Worm (Caenorhabditis elegans) whole organism, young adult: ENCODE results near the gene eat-6.

Experiments used
- B0019.2 ChIP-seq: fragments of 200-800 bp; sonication (Bioruptor generic); conservative IDR thresholded peaks from 2 replicates; pipeline ENCODE4 v1.3.6; 2022; ENCODE audit warnings: missing genetic modification reagents, missing genetic modification characterization, missing compliant biosample characterization
- B0261.1 ChIP-seq: sonication (generic microtip); optimal IDR thresholded peaks from 2 replicates; lab custom pipeline; 2016; ENCODE audit warnings: mild to moderate bottlenecking, missing genetic modification characterization, moderate library complexity, missing compliant biosample characterization
- D2030.7 ChIP-seq: fragments of 200-800 bp; sonication (Bioruptor generic); IDR thresholded peaks from 2 replicates; pipeline ENCODE4 v1.3.6; 2022; ENCODE audit warnings: missing genetic modification reagents, missing genetic modification characterization, missing compliant biosample characterization
- F33H1.4 ChIP-seq: fragments of 200-800 bp; sonication (Bioruptor generic); IDR thresholded peaks from 2 replicates; pipeline ENCODE4 v1.3.6; 2022; ENCODE audit warnings: missing genetic modification reagents, missing genetic modification characterization, missing compliant biosample characterization
- F39B2.1 ChIP-seq: fragments of 200-800 bp; sonication (Bioruptor generic); IDR thresholded peaks from 2 replicates; pipeline ENCODE4 v1.3.6; 2022; ENCODE audit warnings: missing genetic modification reagents, missing genetic modification characterization, missing compliant biosample characterization
- F49E8.2 ChIP-seq: sonication (generic microtip); optimal IDR thresholded peaks from 3 replicates; lab custom pipeline; 2017; ENCODE audit warnings: missing genetic modification characterization, mild to moderate bottlenecking, missing compliant biosample characterization, antibody characterized with exemption, moderate library complexity; ENCODE audit not compliant: insufficient read depth
- F52B5.7 ChIP-seq: sonication (generic microtip); optimal IDR thresholded peaks from 2 replicates; lab custom pipeline; 2016; ENCODE audit warnings: mild to moderate bottlenecking, missing genetic modification characterization, missing compliant biosample characterization
- F57A8.1 ChIP-seq: fragments of 200-800 bp; sonication (Bioruptor generic); optimal IDR thresholded peaks from 2 replicates; lab custom pipeline; 2018; ENCODE audit warnings: mild to moderate bottlenecking, missing genetic modification characterization, moderate library complexity, missing compliant biosample characterization
- Y53G8AR.9 ChIP-seq: fragments of 200-800 bp; sonication (Bioruptor generic); conservative IDR thresholded peaks from 2 replicates; pipeline ENCODE4 v1.3.6; 2022; ENCODE audit warnings: missing genetic modification reagents, missing genetic modification characterization, missing compliant biosample characterization
- akir-1 ChIP-seq: fragments of 200-800 bp; sonication (Bioruptor generic); optimal IDR thresholded peaks from 2 replicates; lab custom pipeline; 2018; ENCODE audit warnings: mild to moderate bottlenecking, missing genetic modification characterization, moderate library complexity, missing compliant biosample characterization
- aptf-2 ChIP-seq: fragments of 200-800 bp; sonication (Bioruptor generic); conservative IDR thresholded peaks from 2 replicates; pipeline ENCODE4 v1.3.6; 2022; ENCODE audit warnings: missing genetic modification reagents, missing genetic modification characterization, missing compliant biosample characterization
- atf-7 ChIP-seq: sonication (generic microtip); optimal IDR thresholded peaks from 2 replicates; lab custom pipeline; 2017; ENCODE audit warnings: mild to moderate bottlenecking, missing genetic modification characterization, missing compliant biosample characterization
- attf-3 ChIP-seq: fragments of 200-800 bp; sonication (Bioruptor generic); conservative IDR thresholded peaks from 2 replicates; pipeline ENCODE4 v1.3.6; 2022; ENCODE audit warnings: missing genetic modification reagents, missing genetic modification characterization, missing compliant biosample characterization
- attf-5 ChIP-seq: fragments of 200-800 bp; sonication (Bioruptor generic); optimal IDR thresholded peaks from 2 replicates; lab custom pipeline; 2018; ENCODE audit warnings: mild to moderate bottlenecking, missing genetic modification characterization, missing compliant biosample characterization
- ccch-3 ChIP-seq: fragments of 200-800 bp; sonication (Bioruptor generic); optimal IDR thresholded peaks from 2 replicates; lab custom pipeline; 2018; ENCODE audit warnings: mild to moderate bottlenecking, missing genetic modification characterization, missing compliant biosample characterization
- cebp-1 ChIP-seq, 2 experiments: fragments of 200-800 bp in 1 of 2; sonication (Bioruptor generic) in 1 of 2; sonication (generic microtip) in 1 of 2; IDR thresholded peaks in 1 of 2; optimal IDR thresholded peaks in 1 of 2; 2 replicates each; pipeline versions ENCODE4 v1.3.6 to Lab custom; 2017 to 2022; ENCODE audit warnings: missing compliant biosample characterization in 2 of 2, missing genetic modification characterization in 2 of 2, mild to moderate bottlenecking in 1 of 2, missing genetic modification reagents in 1 of 2, moderate library complexity in 1 of 2
- ceh-79 ChIP-seq: sonication (generic microtip); optimal IDR thresholded peaks from 2 replicates; lab custom pipeline; 2017; ENCODE audit warnings: mild to moderate bottlenecking, missing genetic modification characterization, missing compliant biosample characterization
- ceh-91 ChIP-seq: fragments of 200-800 bp; sonication (Bioruptor generic); IDR thresholded peaks from 2 replicates; pipeline ENCODE4 v1.3.6; 2022; ENCODE audit warnings: missing genetic modification reagents, missing genetic modification characterization, missing compliant biosample characterization
- dox-1 ChIP-seq: fragments of 200-800 bp; sonication (Bioruptor generic); IDR thresholded peaks from 2 replicates; pipeline ENCODE4 v1.3.6; 2022; ENCODE audit warnings: missing genetic modification reagents, missing genetic modification characterization, missing compliant biosample characterization
- dpl-1 ChIP-seq: fragments of 150-350 bp; optimal IDR thresholded peaks from 2 replicates; lab custom pipeline; 2014; ENCODE audit warnings: missing biosample characterization, missing genetic modification reagents, missing genetic modification characterization
- efl-1 ChIP-seq: fragments of 150-350 bp; optimal IDR thresholded peaks from 2 replicates; lab custom pipeline; 2014; ENCODE audit warnings: missing biosample characterization, missing genetic modification reagents, missing genetic modification characterization
- egl-18 ChIP-seq: fragments of 200-800 bp; sonication (Bioruptor generic); IDR thresholded peaks from 2 replicates; pipeline ENCODE4 v1.3.6; 2022; ENCODE audit warnings: missing genetic modification reagents, missing genetic modification characterization, missing compliant biosample characterization
- egl-44 ChIP-seq: fragments of 200-800 bp; sonication (Bioruptor generic); IDR thresholded peaks from 2 replicates; pipeline ENCODE4 v1.3.6; 2022; ENCODE audit warnings: missing genetic modification reagents, missing genetic modification characterization, missing compliant biosample characterization
- him-1 ChIP-seq: sonication (generic microtip); optimal IDR thresholded peaks from 2 replicates; lab custom pipeline; 2016; ENCODE audit warnings: missing genotype, missing genetic modification reagents, missing genetic modification characterization, missing compliant biosample characterization
- hmg-20 ChIP-seq: fragments of 200-800 bp; sonication (Bioruptor generic); IDR thresholded peaks from 2 replicates; pipeline ENCODE4 v1.3.6; 2022; ENCODE audit warnings: missing genetic modification reagents, missing genetic modification characterization, missing compliant biosample characterization
- hsf-1 ChIP-seq: fragments of 200-800 bp; sonication (Bioruptor generic); IDR thresholded peaks from 2 replicates; pipeline ENCODE4 v1.3.6; 2022; ENCODE audit warnings: missing genetic modification reagents, missing genetic modification characterization, missing compliant biosample characterization
- let-607 ChIP-seq, 2 experiments: fragments of 200-800 bp in 1 of 2; sonication (Bioruptor generic) in 1 of 2; sonication (generic microtip) in 1 of 2; optimal IDR thresholded peaks; 2 replicates each; lab custom pipeline; 2016 to 2018; ENCODE audit warnings: mild to moderate bottlenecking in 2 of 2, missing compliant biosample characterization in 2 of 2, missing genetic modification characterization in 2 of 2, moderate library complexity in 2 of 2, missing genotype in 1 of 2
- lin-40 ChIP-seq: sonication (generic microtip); optimal IDR thresholded peaks from 2 replicates; lab custom pipeline; 2016; ENCODE audit warnings: missing genetic modification characterization, mild to moderate bottlenecking, missing compliant biosample characterization, missing genotype, missing genetic modification reagents
- lin-54 ChIP-seq: fragments of 200-800 bp; sonication (Bioruptor generic); optimal IDR thresholded peaks from 2 replicates; lab custom pipeline; 2018; ENCODE audit warnings: mild to moderate bottlenecking, missing genetic modification characterization, missing compliant biosample characterization
- lsl-1 ChIP-seq: fragments of 200-800 bp; sonication (Bioruptor generic); optimal IDR thresholded peaks from 2 replicates; lab custom pipeline; 2018; ENCODE audit warnings: mild to moderate bottlenecking, missing genetic modification characterization, moderate library complexity, missing compliant biosample characterization
- madf-3 ChIP-seq: fragments of 200-800 bp; sonication (Bioruptor generic); IDR thresholded peaks from 2 replicates; pipeline ENCODE4 v1.3.6; 2022; ENCODE audit warnings: missing genetic modification reagents, missing genetic modification characterization, missing compliant biosample characterization
- madf-6 ChIP-seq: fragments of 200-800 bp; sonication (Bioruptor generic); IDR thresholded peaks from 2 replicates; pipeline ENCODE4 v1.3.6; 2022; ENCODE audit warnings: missing genetic modification reagents, missing genetic modification characterization, missing compliant biosample characterization
- madf-8 ChIP-seq: fragments of 200-800 bp; sonication (Bioruptor generic); conservative IDR thresholded peaks from 2 replicates; pipeline ENCODE4 v1.3.6; 2022; ENCODE audit warnings: missing genetic modification reagents, missing genetic modification characterization, missing compliant biosample characterization
- mcd-1 ChIP-seq: fragments of 200-800 bp; sonication (Bioruptor generic); IDR thresholded peaks from 2 replicates; pipeline ENCODE4 v1.3.6; 2022; ENCODE audit warnings: missing genetic modification reagents, missing genetic modification characterization, missing compliant biosample characterization
- nhr-80 ChIP-seq: sonication (generic microtip); optimal IDR thresholded peaks from 2 replicates; lab custom pipeline; 2016; ENCODE audit warnings: missing genetic modification characterization, missing compliant biosample characterization
- pbrm-1 ChIP-seq: fragments of 200-800 bp; sonication (Bioruptor generic); IDR thresholded peaks from 2 replicates; pipeline ENCODE4 v1.3.6; 2022; ENCODE audit warnings: missing genetic modification reagents, missing genetic modification characterization, missing compliant biosample characterization
- pha-4 ChIP-seq: fragments of 150-350 bp; sonication (generic microtip); optimal IDR thresholded peaks from 2 replicates; lab custom pipeline; 2014; ENCODE audit warnings: missing biosample characterization, missing genetic modification reagents, missing genetic modification characterization
- rcor-1 ChIP-seq: fragments of 200-800 bp; sonication (Bioruptor generic); IDR thresholded peaks from 2 replicates; pipeline ENCODE4 v1.3.6; 2022; ENCODE audit warnings: missing genetic modification reagents, missing genetic modification characterization, missing compliant biosample characterization
- snpc-1.3 ChIP-seq: sonication (generic microtip); optimal IDR thresholded peaks from 2 replicates; lab custom pipeline; 2017; ENCODE audit warnings: missing genetic modification characterization, mild to moderate bottlenecking, missing compliant biosample characterization, antibody characterized with exemption, moderate library complexity, missing genotype, missing genetic modification reagents; ENCODE audit not compliant: insufficient read depth
- snpc-3.4 ChIP-seq: sonication (generic microtip); optimal IDR thresholded peaks from 2 replicates; lab custom pipeline; 2017; ENCODE audit warnings: missing genetic modification characterization, mild to moderate bottlenecking, missing compliant biosample characterization, antibody characterized with exemption, moderate library complexity, missing genotype, missing genetic modification reagents
- snpc-4 ChIP-seq, 5 experiments: fragments of 150-350 bp in 1 of 5; sonication (generic microtip) in 4 of 5; optimal IDR thresholded peaks; 2 replicates each; lab custom pipeline; 2014 to 2018; ENCODE audit warnings: missing genetic modification characterization in 5 of 5, missing biosample characterization in 3 of 5, antibody characterized with exemption in 2 of 5, mild to moderate bottlenecking in 2 of 5, missing compliant biosample characterization in 2 of 5, missing genotype in 2 of 5, moderate library complexity in 2 of 5, missing genetic modification reagents in 1 of 5
- somi-1 ChIP-seq: fragments of 200-800 bp; sonication (Bioruptor generic); optimal IDR thresholded peaks from 2 replicates; lab custom pipeline; 2018; ENCODE audit warnings: mild to moderate bottlenecking, missing genetic modification characterization, missing compliant biosample characterization
- sptf-2 ChIP-seq: fragments of 200-800 bp; sonication (Bioruptor generic); optimal IDR thresholded peaks from 2 replicates; lab custom pipeline; 2018; ENCODE audit warnings: mild to moderate bottlenecking, missing genetic modification characterization, missing compliant biosample characterization
- unc-130 ChIP-seq: sonication (generic microtip); optimal IDR thresholded peaks from 2 replicates; lab custom pipeline; 2016; ENCODE audit warnings: missing genetic modification reagents, missing genetic modification characterization, missing compliant biosample characterization
- unc-62 ChIP-seq: fragments of 150-350 bp; optimal IDR thresholded peaks from 2 replicates; lab custom pipeline; 2014; ENCODE audit warnings: missing biosample characterization, missing genetic modification reagents, missing genetic modification characterization
- xnd-1 ChIP-seq: sonication (generic microtip); optimal IDR thresholded peaks from 2 replicates; lab custom pipeline; 2016; ENCODE audit warnings: missing genotype, missing genetic modification reagents, missing genetic modification characterization, missing compliant biosample characterization
- ztf-18 ChIP-seq: sonication (generic microtip); optimal IDR thresholded peaks from 2 replicates; lab custom pipeline; 2016; ENCODE audit warnings: missing genotype, mild to moderate bottlenecking, missing genetic modification characterization, missing compliant biosample characterization
- ztf-3 ChIP-seq: fragments of 200-800 bp; sonication (Bioruptor generic); optimal IDR thresholded peaks from 2 replicates; lab custom pipeline; 2018; ENCODE audit warnings: mild to moderate bottlenecking, missing genetic modification characterization, missing compliant biosample characterization

eat-6 gene

ce11 chrV:13131487-13131886 lies 1.7 kb upstream of the eat-6 start:
- TF ChIP-seq rcor-1 (GFP tag; lab: Robert Waterston, UW) (no peak), let-607 (tag; optimal IDR thresholded peaks at IDR 0.05; lab: Kevin White, UChicago) (no peak), ceh-79 (tag; lab: Kevin White, UChicago) (no peak), hsf-1 (GFP tag; lab: Robert Waterston, UW) (no peak), lsl-1 (GFP tag; lab: Kevin White, UChicago) (peak; percentile 97), madf-6 (GFP tag; lab: Robert Waterston, UW) (peak; percentile 93), attf-5 (no peak), snpc-3.4 (tag; lab: Kevin White, UChicago) (peak; percentile 67), egl-18 (no peak), efl-1 (GFP tag; lab: Kevin White, UChicago) (peak; percentile 93), B0261.1 (tag; lab: Kevin White, UChicago) (no peak), xnd-1 (peak; percentile 85), F57A8.1 (no peak), unc-130 (GFP tag; lab: Kevin White, UChicago) (peak; percentile 61), aptf-2 (no peak), F49E8.2 (tag; lab: Kevin White, UChicago) (peak; percentile 80), F33H1.4 (GFP tag; lab: Robert Waterston, UW) (peak; percentile 95), unc-62 (no peak), madf-8 (GFP tag; lab: Robert Waterston, UW) (peak; percentile 84), ceh-91 (GFP tag; lab: Robert Waterston, UW) (peak; percentile 76), hmg-20 (GFP tag; lab: Robert Waterston, UW) (no peak), mcd-1 (GFP tag; lab: Robert Waterston, UW) (no peak), ccch-3 (GFP tag; lab: Kevin White, UChicago) (no peak), him-1 (tag; lab: Kevin White, UChicago) (peak; percentile 67), dpl-1 (GFP tag; lab: Kevin White, UChicago) (peak; percentile 50), D2030.7 (GFP tag; lab: Robert Waterston, UW) (peak; percentile 88), nhr-80 (tag; lab: Kevin White, UChicago) (no peak), egl-44 (no peak), Y53G8AR.9 (GFP tag; lab: Robert Waterston, UW) (peak; percentile 39; the same call in 1 of the 2 replicates), attf-3 (GFP tag; lab: Robert Waterston, UW) (peak; percentile 63), pbrm-1 (peak; percentile 32; the same call in 1 of the 2 replicates), akir-1 (GFP tag; lab: Kevin White, UChicago) (no peak), B0019.2 (GFP tag; lab: Robert Waterston, UW) (0 out of 2 replicates have a peak, but pooled peaks have one; percentile 11), snpc-4 (GFP tag; optimal IDR thresholded peaks at IDR 0.05; lab: Kevin White, UChicago) (peak; percentile 9), snpc-4 (tag; optimal IDR thresholded peaks at IDR 0.05; lab: Kevin White, UChicago) (no peak)
- TF ChIP-seq, all 124 proteins: peak for 18

- TF ChIP-seq F39B2.1 (GFP tag; lab: Robert Waterston, UW) (no peak), madf-3 (GFP tag; lab: Robert Waterston, UW) (no peak), ztf-18 (peak; percentile 18), lin-40 (tag; lab: Kevin White, UChicago) (peak; percentile 38), pha-4 (tag; lab: Kevin White, UChicago) (no peak), F52B5.7 (tag; lab: Kevin White, UChicago) (no peak), lin-54 (GFP tag; lab: Kevin White, UChicago) (peak; percentile 38), sptf-2 (no peak), efl-1 (GFP tag; lab: Kevin White, UChicago) (no peak), cebp-1 (GFP tag; IDR thresholded peaks at IDR 0.05; lab: Robert Waterston, UW) (no peak), cebp-1 (tag; optimal IDR thresholded peaks at IDR 0.05; lab: Kevin White, UChicago) (peak; percentile 74), atf-7 (peak; percentile 67), dox-1 (GFP tag; lab: Robert Waterston, UW) (peak; percentile 81), snpc-1.3 (tag; lab: Kevin White, UChicago) (no peak), somi-1 (GFP tag; lab: Kevin White, UChicago) (peak; percentile 45), ztf-3 (GFP tag; lab: Kevin White, UChicago) (no peak)
Measured at ce11 chrV:13130439-13130840, 645 bp upstream of the eat-6 start.
